Worm (Caenorhabditis elegans) whole organism, young adult: Measurements from ENCODE around the gene jtr-1.
"Not testable (repeated sequence)": the region's sequence is repeated elsewhere in the genome, so short reads cannot be mapped to it uniquely, and the experiment has no call there.

Source experiments
- C17E4.6 ChIP-seq: fragments of 200-800 bp; sonication (Bioruptor generic); IDR thresholded peaks from 2 replicates; pipeline ENCODE4 v1.3.6; 2022; ENCODE audit warnings: missing genetic modification reagents, missing genetic modification characterization, missing compliant biosample characterization
- F33H1.4 ChIP-seq: fragments of 200-800 bp; sonication (Bioruptor generic); IDR thresholded peaks from 2 replicates; pipeline ENCODE4 v1.3.6; 2022; ENCODE audit warnings: missing genetic modification reagents, missing genetic modification characterization, missing compliant biosample characterization
- F52B5.7 ChIP-seq: sonication (generic microtip); optimal IDR thresholded peaks from 2 replicates; lab custom pipeline; 2016; ENCODE audit warnings: mild to moderate bottlenecking, missing genetic modification characterization, missing compliant biosample characterization
- F57C9.4 ChIP-seq: sonication (generic microtip); optimal IDR thresholded peaks from 2 replicates; lab custom pipeline; 2017; ENCODE audit warnings: mild to moderate bottlenecking, missing genetic modification characterization, missing compliant biosample characterization
- T07F8.4 ChIP-seq: sonication (generic microtip); optimal IDR thresholded peaks from 2 replicates; lab custom pipeline; 2016; ENCODE audit warnings: mild to moderate bottlenecking, missing genetic modification characterization, moderate library complexity, missing compliant biosample characterization
- Y53G8AR.9 ChIP-seq: fragments of 200-800 bp; sonication (Bioruptor generic); conservative IDR thresholded peaks from 2 replicates; pipeline ENCODE4 v1.3.6; 2022; ENCODE audit warnings: missing genetic modification reagents, missing genetic modification characterization, missing compliant biosample characterization
- akir-1 ChIP-seq: fragments of 200-800 bp; sonication (Bioruptor generic); optimal IDR thresholded peaks from 2 replicates; lab custom pipeline; 2018; ENCODE audit warnings: mild to moderate bottlenecking, missing genetic modification characterization, moderate library complexity, missing compliant biosample characterization
- bed-2 ChIP-seq: fragments of 200-800 bp; sonication (Bioruptor generic); IDR thresholded peaks from 2 replicates; pipeline ENCODE4 v1.3.6; 2022; ENCODE audit warnings: missing genetic modification reagents, missing genetic modification characterization, missing compliant biosample characterization
- cebp-1 ChIP-seq, 2 experiments: fragments of 200-800 bp in 1 of 2; sonication (Bioruptor generic) in 1 of 2; sonication (generic microtip) in 1 of 2; IDR thresholded peaks in 1 of 2; optimal IDR thresholded peaks in 1 of 2; 2 replicates each; pipeline versions ENCODE4 v1.3.6 to Lab custom; 2017 to 2022; ENCODE audit warnings: missing compliant biosample characterization in 2 of 2, missing genetic modification characterization in 2 of 2, mild to moderate bottlenecking in 1 of 2, missing genetic modification reagents in 1 of 2, moderate library complexity in 1 of 2
- cebp-2 ChIP-seq: fragments of 200-800 bp; sonication (Bioruptor generic); IDR thresholded peaks from 2 replicates; pipeline ENCODE4 v1.3.6; 2022; ENCODE audit warnings: missing genetic modification characterization, missing compliant biosample characterization
- ceh-27 ChIP-seq: fragments of 200-800 bp; sonication (Bioruptor generic); optimal IDR thresholded peaks from 2 replicates; lab custom pipeline; 2018; ENCODE audit warnings: mild to moderate bottlenecking, missing genetic modification characterization, moderate library complexity, missing compliant biosample characterization
- ceh-58 ChIP-seq: fragments of 200-800 bp; sonication (Bioruptor generic); IDR thresholded peaks from 2 replicates; pipeline ENCODE4 v1.3.6; 2022; ENCODE audit warnings: missing genetic modification characterization, missing compliant biosample characterization
- chd-7 ChIP-seq: sonication (generic microtip); optimal IDR thresholded peaks from 2 replicates; lab custom pipeline; 2016; ENCODE audit warnings: mild to moderate bottlenecking, missing genetic modification characterization, moderate library complexity, missing compliant biosample characterization
- die-1 ChIP-seq: sonication (generic microtip); optimal IDR thresholded peaks from 2 replicates; lab custom pipeline; 2016; ENCODE audit warnings: missing genotype, mild to moderate bottlenecking, missing genetic modification characterization, missing compliant biosample characterization
- egl-44 ChIP-seq: fragments of 200-800 bp; sonication (Bioruptor generic); IDR thresholded peaks from 2 replicates; pipeline ENCODE4 v1.3.6; 2022; ENCODE audit warnings: missing genetic modification reagents, missing genetic modification characterization, missing compliant biosample characterization
- him-1 ChIP-seq: sonication (generic microtip); optimal IDR thresholded peaks from 2 replicates; lab custom pipeline; 2016; ENCODE audit warnings: missing genotype, missing genetic modification reagents, missing genetic modification characterization, missing compliant biosample characterization
- hmg-1.2 ChIP-seq: fragments of 200-800 bp; sonication (Bioruptor generic); IDR thresholded peaks from 2 replicates; pipeline ENCODE4 v1.3.6; 2022; ENCODE audit warnings: missing genetic modification reagents, missing genetic modification characterization, missing compliant biosample characterization
- hrde-1 ChIP-seq: sonication (generic microtip); optimal IDR thresholded peaks from 2 replicates; lab custom pipeline; 2016; ENCODE audit warnings: missing genetic modification characterization, mild to moderate bottlenecking, missing compliant biosample characterization, moderate library complexity, missing genotype, missing genetic modification reagents, borderline replicate concordance
- lin-26 ChIP-seq: fragments of 200-800 bp; sonication (Bioruptor generic); IDR thresholded peaks from 2 replicates; pipeline ENCODE4 v1.3.6; 2022; ENCODE audit warnings: missing genetic modification reagents, missing genetic modification characterization, missing compliant biosample characterization
- madf-6 ChIP-seq: fragments of 200-800 bp; sonication (Bioruptor generic); IDR thresholded peaks from 2 replicates; pipeline ENCODE4 v1.3.6; 2022; ENCODE audit warnings: missing genetic modification reagents, missing genetic modification characterization, missing compliant biosample characterization
- mcd-1 ChIP-seq: fragments of 200-800 bp; sonication (Bioruptor generic); IDR thresholded peaks from 2 replicates; pipeline ENCODE4 v1.3.6; 2022; ENCODE audit warnings: missing genetic modification reagents, missing genetic modification characterization, missing compliant biosample characterization
- nfya-1 ChIP-seq: sonication (generic microtip); optimal IDR thresholded peaks from 2 replicates; lab custom pipeline; 2017; ENCODE audit warnings: antibody characterized with exemption, missing compliant biosample characterization, missing genetic modification characterization, borderline replicate concordance; ENCODE audit not compliant: insufficient read depth
- nhr-90 ChIP-seq: sonication (generic microtip); optimal IDR thresholded peaks from 2 replicates; lab custom pipeline; 2016; ENCODE audit warnings: missing genotype, mild to moderate bottlenecking, missing genetic modification characterization, missing compliant biosample characterization
- pbrm-1 ChIP-seq: fragments of 200-800 bp; sonication (Bioruptor generic); IDR thresholded peaks from 2 replicates; pipeline ENCODE4 v1.3.6; 2022; ENCODE audit warnings: missing genetic modification reagents, missing genetic modification characterization, missing compliant biosample characterization
- rpc-1 ChIP-seq, 2 experiments: fragments of 150-350 bp in 1 of 2; sonication (generic microtip) in 1 of 2; optimal IDR thresholded peaks; 2 replicates each; lab custom pipeline; 2014 to 2018; ENCODE audit warnings: missing biosample characterization in 1 of 2, missing genetic modification characterization in 1 of 2, missing genetic modification reagents in 1 of 2, missing genotype in 1 of 2
- sdz-38 ChIP-seq: sonication (generic microtip); optimal IDR thresholded peaks from 2 replicates; lab custom pipeline; 2016; ENCODE audit warnings: missing genotype, missing genetic modification characterization, missing compliant biosample characterization
- tbx-9 ChIP-seq: sonication (generic microtip); optimal IDR thresholded peaks from 2 replicates; lab custom pipeline; 2016; ENCODE audit warnings: borderline replicate concordance, missing genetic modification characterization, inconsistent platforms, missing compliant biosample characterization
- tlf-1 ChIP-seq: fragments of 200-800 bp; sonication (Bioruptor generic); optimal IDR thresholded peaks from 2 replicates; lab custom pipeline; 2018; ENCODE audit warnings: mild to moderate bottlenecking, missing genetic modification characterization, missing compliant biosample characterization
- unc-62 ChIP-seq: fragments of 150-350 bp; optimal IDR thresholded peaks from 2 replicates; lab custom pipeline; 2014; ENCODE audit warnings: missing biosample characterization, missing genetic modification reagents, missing genetic modification characterization
- zfh-2 ChIP-seq: fragments of 200-800 bp; sonication (Bioruptor generic); conservative IDR thresholded peaks from 2 replicates; pipeline ENCODE4 v1.3.6; 2022; ENCODE audit warnings: missing genetic modification reagents, missing genetic modification characterization, missing compliant biosample characterization
- ztf-26 ChIP-seq: sonication (generic microtip); optimal IDR thresholded peaks from 2 replicates; lab custom pipeline; 2017; ENCODE audit warnings: missing genetic modification characterization, missing compliant biosample characterization

jtr-1 gene

DNA sequence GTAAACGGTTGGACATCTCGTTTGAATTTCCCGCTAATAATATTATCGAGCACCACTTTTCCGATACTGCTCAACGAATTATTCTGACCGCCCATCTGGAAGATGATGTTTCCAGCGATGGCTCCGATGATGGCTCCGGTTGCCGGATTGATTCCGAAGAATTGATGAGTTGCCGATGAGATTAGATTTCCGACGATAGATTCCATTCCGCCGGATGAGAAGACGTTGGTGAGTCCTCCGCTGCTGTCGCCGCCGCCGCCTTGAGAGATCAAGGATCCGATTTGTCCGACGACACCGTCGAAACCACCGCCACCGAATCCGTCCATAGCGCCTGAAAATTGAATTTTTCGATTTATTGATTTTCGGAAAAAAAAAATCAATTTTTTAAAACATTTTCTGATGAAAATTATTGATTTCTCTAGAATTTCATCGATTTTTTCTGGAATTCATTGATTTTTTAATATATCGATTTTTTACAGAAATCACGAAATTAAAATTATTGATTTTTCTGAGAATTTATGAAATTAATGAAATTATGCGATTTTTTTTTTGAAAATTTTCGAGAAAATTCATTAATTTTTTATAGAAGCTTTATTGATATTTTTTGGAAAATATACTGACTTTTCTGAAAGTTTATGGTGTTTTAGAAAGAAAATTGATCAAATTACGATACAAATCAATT is 23.4 kb downstream of the jtr-1 start:
- TF ChIP-seq zfh-2 (peak; percentile 52), T07F8.4 (no peak)

ce11 chrIV:1445920-1446319 is 25.2 kb downstream of the jtr-1 start, which contains the start of gene clp-7:
clp-7 (minus strand) TSS chrIV:1445966.
- TF ChIP-seq him-1 (tag; lab: Kevin White, UChicago): no peak
- TF ChIP-seq tlf-1: no peak
- 0 out of 2 replicates have a peak, but pooled peaks have one; percentile 20 for TF ChIP-seq cebp-1 (GFP tag; IDR thresholded peaks at IDR 0.05; lab: Robert Waterston, UW)
- TF ChIP-seq cebp-1 (tag; optimal IDR thresholded peaks at IDR 0.05; lab: Kevin White, UChicago): peak; percentile 75
- no peak for TF ChIP-seq akir-1 (GFP tag; lab: Kevin White, UChicago)

- peak; percentile 42; the same call in 1 of the 2 replicates for TF ChIP-seq madf-6 (GFP tag; lab: Robert Waterston, UW)
- 0 out of 2 replicates have a peak, but pooled peaks have one; percentile 31 for TF ChIP-seq pbrm-1 (GFP tag; lab: Robert Waterston, UW)
- peak; percentile 29; the same call in 1 of the 2 replicates for TF ChIP-seq hmg-1.2 (GFP tag; lab: Robert Waterston, UW)
- peak; percentile 27; the same call in 1 of the 2 replicates for TF ChIP-seq mcd-1 (GFP tag; lab: Robert Waterston, UW)
- peak; percentile 69 for TF ChIP-seq egl-44 (GFP tag; lab: Robert Waterston, UW)
- peak; percentile 79 for TF ChIP-seq lin-26 (GFP tag; lab: Robert Waterston, UW)
- TF ChIP-seq rpc-1 (optimal IDR thresholded peaks at IDR 0.05; lab: Kevin White, UChicago): not testable (repeated sequence)
- TF ChIP-seq rpc-1 (tag; optimal IDR thresholded peaks at IDR 0.05; lab: Kevin White, UChicago): peak; percentile 21
Measured at ce11 chrIV:1448528-1448927, 27.8 kb downstream of the jtr-1 start.

ce11 chrIV:1452480-1452879 is 31.8 kb downstream of the jtr-1 start:
- TF ChIP-seq ztf-26 (tag; lab: Kevin White, UChicago) (peak; percentile 12), tbx-9 (tag; lab: Kevin White, UChicago) (no peak), Y53G8AR.9 (GFP tag; lab: Robert Waterston, UW) (no peak)
- TF ChIP-seq, all 124 proteins: peak for 1

- TF ChIP-seq C17E4.6 (GFP tag; lab: Robert Waterston, UW) (no peak), bed-2 (GFP tag; lab: Robert Waterston, UW) (no peak), sdz-38 (tag; lab: Kevin White, UChicago) (no peak), ceh-27 (GFP tag; lab: Kevin White, UChicago) (no peak), unc-62 (no peak), nfya-1 (tag; lab: Kevin White, UChicago) (no peak), F52B5.7 (tag; lab: Kevin White, UChicago) (no peak), cebp-2 (GFP tag; lab: Robert Waterston, UW) (no peak), chd-7 (tag; lab: Kevin White, UChicago) (no peak), die-1 (tag; lab: Kevin White, UChicago) (no peak), F57C9.4 (tag; lab: Kevin White, UChicago) (no peak), ztf-26 (tag; lab: Kevin White, UChicago) (no peak), ceh-58 (no peak), hrde-1 (tag; lab: Kevin White, UChicago) (no peak), nhr-90 (tag; lab: Kevin White, UChicago) (no peak), F33H1.4 (GFP tag; lab: Robert Waterston, UW) (no peak)
Measured at ce11 chrIV:1453451-1453850, 32.7 kb downstream of the jtr-1 start.
